Worm (Caenorhabditis elegans) whole organism, L4 larva: Measurements from ENCODE around the gene msp-3.
A peak's percentile ranks its signal among the peaks of the same experiment; 100 is the strongest.

ENCODE experiments used
- F44E2.7 ChIP-seq: fragments of 200-800 bp; sonication (Bioruptor generic); IDR thresholded peaks from 2 replicates; pipeline ENCODE4 v2.1.2; 2022; ENCODE audit warnings: missing genetic modification characterization, missing compliant biosample characterization
- R02D3.7 ChIP-seq: fragments of 150-350 bp; sonication (generic microtip); optimal IDR thresholded peaks from 3 replicates; lab custom pipeline; 2014; ENCODE audit warnings: missing biosample characterization, missing genetic modification characterization
- Y105C5A.15 ChIP-seq: fragments of 200-800 bp; sonication (Bioruptor generic); IDR thresholded peaks from 2 replicates; pipeline ENCODE4 v1.3.6; 2022; ENCODE audit warnings: missing genetic modification characterization, missing compliant biosample characterization
- ZK337.2 ChIP-seq: fragments of 200-800 bp; sonication (Bioruptor generic); IDR thresholded peaks from 2 replicates; pipeline ENCODE4 v1.3.6; 2022; ENCODE audit warnings: missing genetic modification reagents, missing genetic modification characterization, missing compliant biosample characterization
- ZK546.5 ChIP-seq, 2 experiments: sonication (generic microtip); optimal IDR thresholded peaks; 2 replicates each; lab custom pipeline; 2017; ENCODE audit warnings: missing biosample characterization in 2 of 2, missing genetic modification characterization in 2 of 2
- aha-1 ChIP-seq: fragments of 150-350 bp; peaks from one replicate; lab custom pipeline; 2014; ENCODE audit warnings: missing biosample characterization, missing genetic modification characterization
- aly-2 ChIP-seq: sonication (generic microtip); optimal IDR thresholded peaks from 2 replicates; lab custom pipeline; 2018; ENCODE audit warnings: missing biosample characterization, missing genetic modification characterization
- ceh-28 ChIP-seq: fragments of 150-350 bp; optimal IDR thresholded peaks from 2 replicates; lab custom pipeline; 2014; ENCODE audit warnings: missing biosample characterization, missing genetic modification reagents, missing genetic modification characterization
- ceh-82 ChIP-seq: sonication (generic microtip); optimal IDR thresholded peaks from 2 replicates; lab custom pipeline; 2017; ENCODE audit warnings: missing biosample characterization, missing genetic modification characterization
- daf-16 ChIP-seq, 3 experiments: sonication (generic microtip); optimal IDR thresholded peaks; 2 replicates each; lab custom pipeline; 2016 to 2017; ENCODE audit warnings: missing genetic modification characterization in 3 of 3, missing genetic modification reagents in 3 of 3, mild to moderate bottlenecking in 2 of 3, missing compliant biosample characterization in 2 of 3, missing biosample characterization in 1 of 3, moderate library complexity in 1 of 3
- dmd-6 ChIP-seq: fragments of 200-800 bp; sonication (Bioruptor generic); IDR thresholded peaks from 2 replicates; pipeline ENCODE4 v1.3.6; 2022; ENCODE audit warnings: missing genetic modification reagents, missing genetic modification characterization, missing compliant biosample characterization
- egl-43 ChIP-seq: fragments of 200-800 bp; sonication (Bioruptor generic); IDR thresholded peaks from 2 replicates; pipeline ENCODE4 v1.3.6; 2022; ENCODE audit warnings: missing genetic modification reagents, missing genetic modification characterization, missing compliant biosample characterization
- hlh-11 ChIP-seq: fragments of 200-800 bp; sonication (Bioruptor generic); optimal IDR thresholded peaks from 2 replicates; lab custom pipeline; 2018; ENCODE audit warnings: mild to moderate bottlenecking, missing genetic modification characterization, missing compliant biosample characterization
- hlh-30 ChIP-seq: sonication (generic microtip); optimal IDR thresholded peaks from 2 replicates; lab custom pipeline; 2017; ENCODE audit warnings: antibody characterized with exemption, mild to moderate bottlenecking, missing genetic modification characterization, missing compliant biosample characterization; ENCODE audit not compliant: insufficient read depth
- hmg-1.1 ChIP-seq: fragments of 200-800 bp; sonication (Bioruptor generic); IDR thresholded peaks from 2 replicates; pipeline ENCODE4 v1.3.6; 2022; ENCODE audit warnings: missing genetic modification reagents, missing genetic modification characterization, missing compliant biosample characterization
- jun-1 ChIP-seq: fragments of 150-350 bp; optimal IDR thresholded peaks from 2 replicates; lab custom pipeline; 2014; ENCODE audit warnings: missing biosample characterization, missing genetic modification reagents, missing genetic modification characterization
- lin-29 ChIP-seq: fragments of 200-800 bp; sonication (Bioruptor generic); IDR thresholded peaks from 2 replicates; pipeline ENCODE4 v1.3.6; 2022; ENCODE audit warnings: missing genetic modification reagents, missing genetic modification characterization, missing compliant biosample characterization
- lir-3 ChIP-seq: sonication (generic microtip); optimal IDR thresholded peaks from 2 replicates; lab custom pipeline; 2016; ENCODE audit warnings: mild to moderate bottlenecking, missing genetic modification characterization, missing compliant biosample characterization
- nhr-10 ChIP-seq: fragments of 150-350 bp; optimal IDR thresholded peaks from 2 replicates; lab custom pipeline; 2014; ENCODE audit warnings: missing biosample characterization, missing genetic modification characterization
- nhr-25 ChIP-seq: sonication (generic microtip); optimal IDR thresholded peaks from 2 replicates; lab custom pipeline; 2017; ENCODE audit warnings: missing genetic modification characterization, mild to moderate bottlenecking, missing compliant biosample characterization, antibody characterized with exemption, moderate library complexity, borderline replicate concordance; ENCODE audit not compliant: insufficient read depth
- nhr-28 ChIP-seq: fragments of 150-350 bp; optimal IDR thresholded peaks from 2 replicates; lab custom pipeline; 2014; ENCODE audit warnings: missing biosample characterization, missing genetic modification characterization
- nhr-48 ChIP-seq: sonication (generic microtip); optimal IDR thresholded peaks from 2 replicates; lab custom pipeline; 2016; ENCODE audit warnings: mild to moderate bottlenecking, missing genetic modification characterization, missing compliant biosample characterization
- saeg-2 ChIP-seq: fragments of 200-800 bp; sonication (Bioruptor generic); IDR thresholded peaks from 2 replicates; pipeline ENCODE4 v1.3.6; 2022; ENCODE audit warnings: missing genetic modification reagents, missing genetic modification characterization, missing compliant biosample characterization
- set-16 ChIP-seq: fragments of 200-800 bp; sonication (Bioruptor generic); IDR thresholded peaks from 2 replicates; pipeline ENCODE4 v1.3.6; 2022; ENCODE audit warnings: missing genetic modification reagents, missing genetic modification characterization, missing compliant biosample characterization
- tag-97 ChIP-seq: fragments of 200-800 bp; sonication (Bioruptor generic); IDR thresholded peaks from 2 replicates; pipeline ENCODE4 v1.3.6; 2022; ENCODE audit warnings: missing genetic modification characterization, missing compliant biosample characterization
- unc-62 ChIP-seq, 3 experiments: fragments of 150-350 bp in 1 of 3; sonication (generic microtip); optimal IDR thresholded peaks in 2 of 3; peaks in 1 of 3; 1 replicate in 1 of 3; 2 replicates in 2 of 3; lab custom pipeline; 2014 to 2017; ENCODE audit warnings: missing biosample characterization in 3 of 3, missing genetic modification characterization in 3 of 3, missing genetic modification reagents in 3 of 3, missing genotype in 1 of 3

The msp-3 gene

DNA sequence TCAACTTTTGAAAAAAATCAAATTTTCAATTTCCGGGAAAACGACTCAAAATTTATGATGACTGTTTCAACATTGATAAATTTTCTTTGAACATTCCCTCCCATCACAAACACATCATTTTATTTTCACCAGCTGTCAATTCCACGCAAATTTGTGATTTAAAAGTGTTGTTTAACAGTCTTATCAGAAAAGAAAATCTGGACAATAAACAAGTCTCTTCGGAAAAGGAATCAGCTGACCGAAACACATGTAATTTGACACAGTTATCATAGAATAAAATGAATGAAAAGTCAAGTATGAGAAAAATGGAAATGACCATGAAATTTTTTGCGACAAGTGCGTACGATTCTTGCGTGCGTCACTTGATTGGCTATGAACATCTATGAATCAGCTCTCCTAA, 17.0 kb downstream of the msp-3 start (continued):
- TF ChIP-seq lin-29 (no peak), dmd-6 (GFP tag; lab: Robert Waterston, UW) (peak; percentile 97), jun-1 (no peak), saeg-2 (GFP tag; lab: Robert Waterston, UW) (no peak), daf-16 (GFP tag; optimal IDR thresholded peaks at IDR 0.05; lab: Kevin White, UChicago) (peak in 1 of 2 experiments; percentile 53), daf-16 (tag; optimal IDR thresholded peaks at IDR 0.05; lab: Kevin White, UChicago) (peak; percentile 96), R02D3.7 (no peak), hlh-11 (tag; lab: Kevin White, UChicago) (peak; percentile 73), set-16 (GFP tag; lab: Robert Waterston, UW) (no peak)

ce11 chrII:4767612-4768011, 18.5 kb downstream of the msp-3 start:
- TF ChIP-seq unc-62 (GFP tag; optimal IDR thresholded peaks at IDR 0.05 in 1 of 2; lab: Kevin White, UChicago): peak in 1 of 2 experiments; percentile 28
- no peak for TF ChIP-seq unc-62 (tag; optimal IDR thresholded peaks at IDR 0.05; lab: Kevin White, UChicago)
- no peak for TF ChIP-seq tag-97 (GFP tag; lab: Robert Waterston, UW)

- TF ChIP-seq nhr-10 (tag; lab: Kevin White, UChicago) (no peak), nhr-25 (tag; lab: Kevin White, UChicago) (no peak), hlh-30 (no peak), lir-3 (tag; lab: Kevin White, UChicago) (no peak), ZK337.2 (GFP tag; lab: Robert Waterston, UW) (no peak), ZK546.5 (tag; optimal IDR thresholded peaks at IDR 0.05; lab: Kevin White, UChicago) (no peak)
These were observed 19.8 kb downstream of the msp-3 start, which contains the start of gene ttm-2 for ce11 chrII:4766284-4766683. ttm-2 (minus strand) TSS chrII:4766384.

- peak; percentile 69 for TF ChIP-seq aha-1 (tag; lab: Kevin White, UChicago)
- TF ChIP-seq nhr-28: peak; percentile 57
- TF ChIP-seq hmg-1.1 (GFP tag; lab: Robert Waterston, UW): no peak
- TF ChIP-seq egl-43: peak; percentile 15; the same call in 1 of the 2 replicates
These were observed 23.4 kb downstream of the msp-3 start, which contains the start of gene F26G1.2 for ce11 chrII:4762574-4763285. F26G1.2 (plus strand) TSS chrII:4763081.

- TF ChIP-seq dmd-6 (GFP tag; lab: Robert Waterston, UW): peak; percentile 16
- TF ChIP-seq hlh-11 (tag; lab: Kevin White, UChicago): peak; percentile 18
- no peak for TF ChIP-seq Y105C5A.15
- no peak for TF ChIP-seq ceh-82 (tag; lab: Kevin White, UChicago)
- TF ChIP-seq, all 104 proteins: peak for 2
These were observed 25.1 kb downstream of the msp-3 start for ce11 chrII:4761020-4761419.

ce11 chrII:4759835-4760234, 26.2 kb downstream of the msp-3 start:
- TF ChIP-seq F44E2.7 (GFP tag; lab: Robert Waterston, UW) (no peak), ceh-28 (tag; lab: Kevin White, UChicago) (no peak), aha-1 (tag; lab: Kevin White, UChicago) (peak; percentile 86), unc-62 (GFP tag; optimal IDR thresholded peaks at IDR 0.05 in 1 of 2; lab: Kevin White, UChicago) (peak in 1 of 2 experiments; percentile 32), unc-62 (tag; optimal IDR thresholded peaks at IDR 0.05; lab: Kevin White, UChicago) (no peak), aly-2 (no peak), nhr-48 (tag; lab: Kevin White, UChicago) (no peak)
- TF ChIP-seq, all 104 proteins: peak for 2

DNA sequence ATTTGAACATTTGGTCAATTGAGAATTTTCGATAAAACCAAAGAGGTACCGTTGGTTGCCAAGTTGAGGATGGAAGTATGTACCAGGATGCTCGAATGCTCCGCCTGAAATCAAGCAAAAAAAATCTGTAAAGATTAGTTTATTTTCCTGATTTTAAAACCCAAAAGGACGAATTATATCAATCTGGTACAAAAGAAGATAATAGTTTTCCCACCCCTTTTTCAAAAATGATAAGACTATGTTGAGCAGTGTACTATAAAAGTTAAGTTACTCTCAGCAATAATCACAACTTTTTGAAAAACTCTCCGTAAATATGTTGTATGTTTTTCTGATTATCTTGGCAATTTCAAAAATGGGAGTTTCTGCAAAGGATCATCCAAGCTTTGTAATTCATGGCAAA, 27.6 kb downstream of the msp-3 start, which contains the start of gene F26G1.3:
Gene F26G1.3, plus strand, starts transcription at position 301 of the 400 bp plus-strand sequence.
- no peak for TF ChIP-seq lir-3 (tag; lab: Kevin White, UChicago)
- TF ChIP-seq, all 104 proteins: peak for 0
